Fruit fly (Drosophila melanogaster) whole organism, prepupa: ENCODE results near the gene CG7484.

Source experiments
- Blimp-1 ChIP-seq: fragments of 200-800 bp; sonication (Bioruptor generic); optimal IDR thresholded peaks from 3 replicates; lab custom pipeline; 2017; ENCODE audit warnings: missing biosample characterization, missing genetic modification characterization, mild to moderate bottlenecking, moderate library complexity, missing genetic modification reagents
- CG10631 ChIP-seq: fragments of 200-800 bp; sonication (Bioruptor generic); optimal IDR thresholded peaks from 2 replicates; lab custom pipeline; 2016; ENCODE audit warnings: missing biosample characterization, missing genetic modification characterization
- CG10669 ChIP-seq: fragments of 200-800 bp; sonication (Bioruptor generic); optimal IDR thresholded peaks from 3 replicates; lab custom pipeline; 2018; ENCODE audit warnings: missing biosample characterization, mild to moderate bottlenecking, missing genetic modification characterization, moderate library complexity
- CG11294 ChIP-seq: fragments of 200-800 bp; sonication (Bioruptor generic); IDR thresholded peaks from 2 replicates; pipeline ENCODE4 v1.3.6; 2022; ENCODE audit warnings: missing biosample characterization, missing genetic modification characterization
- CG11762 ChIP-seq: fragments of 200-800 bp; sonication (Bioruptor generic); optimal IDR thresholded peaks from 3 replicates; lab custom pipeline; 2016; ENCODE audit warnings: missing biosample characterization, missing genetic modification characterization; ENCODE audit not compliant: insufficient read depth
- CG1621 ChIP-seq: fragments of 200-800 bp; sonication (Bioruptor generic); optimal IDR thresholded peaks from 3 replicates; lab custom pipeline; 2018; ENCODE audit warnings: missing biosample characterization, mild to moderate bottlenecking, missing genetic modification characterization
- CG16779 ChIP-seq: fragments of 200-800 bp; sonication (Bioruptor generic); optimal IDR thresholded peaks from 3 replicates; lab custom pipeline; 2017; ENCODE audit warnings: missing biosample characterization, mild to moderate bottlenecking, missing genetic modification characterization
- CG3032 ChIP-seq: fragments of 200-800 bp; optimal IDR thresholded peaks from 2 replicates; lab custom pipeline; 2019; ENCODE audit warnings: missing biosample characterization, mild to moderate bottlenecking, missing genetic modification characterization, moderate library complexity
- CG31627 ChIP-seq: fragments of 200-800 bp; sonication (Bioruptor generic); optimal IDR thresholded peaks from 3 replicates; lab custom pipeline; 2016; ENCODE audit warnings: missing biosample characterization, missing genetic modification characterization
- CG32006 ChIP-seq: fragments of 200-800 bp; sonication (Bioruptor generic); optimal IDR thresholded peaks from 3 replicates; lab custom pipeline; 2017; ENCODE audit warnings: missing biosample characterization, mild to moderate bottlenecking, missing genetic modification characterization
- CG34406 ChIP-seq: fragments of 200-800 bp; sonication (Bioruptor generic); optimal IDR thresholded peaks from 3 replicates; lab custom pipeline; 2016; ENCODE audit warnings: missing biosample characterization, missing genetic modification characterization
- CG3919 ChIP-seq: fragments of 200-800 bp; sonication (Bioruptor generic); optimal IDR thresholded peaks from 3 replicates; lab custom pipeline; 2016; ENCODE audit warnings: missing biosample characterization, missing genetic modification characterization
- CG4318 ChIP-seq: fragments of 200-800 bp; sonication (Bioruptor generic); optimal IDR thresholded peaks from 3 replicates; lab custom pipeline; 2017; ENCODE audit warnings: missing biosample characterization, mild to moderate bottlenecking, missing genetic modification characterization
- CG6163 ChIP-seq: fragments of 200-800 bp; sonication (Bioruptor generic); IDR thresholded peaks from 3 replicates; pipeline ENCODE4 v1.3.6; 2022; ENCODE audit warnings: missing biosample characterization, missing genetic modification characterization
- CG6276 ChIP-seq: fragments of 200-800 bp; sonication (Bioruptor generic); optimal IDR thresholded peaks from 2 replicates; lab custom pipeline; 2017; ENCODE audit warnings: missing biosample characterization, mild to moderate bottlenecking, missing genetic modification characterization
- CG6792 ChIP-seq: fragments of 200-800 bp; sonication (Bioruptor generic); optimal IDR thresholded peaks from 3 replicates; lab custom pipeline; 2016; ENCODE audit warnings: missing biosample characterization, missing genetic modification characterization
- CG6854 ChIP-seq: fragments of 200-800 bp; sonication (Bioruptor generic); optimal IDR thresholded peaks from 2 replicates; lab custom pipeline; 2017; ENCODE audit warnings: missing biosample characterization, mild to moderate bottlenecking, missing genetic modification characterization
- CG7368 ChIP-seq: fragments of 200-800 bp; sonication (Bioruptor generic); optimal IDR thresholded peaks from 3 replicates; lab custom pipeline; 2016; ENCODE audit warnings: missing biosample characterization, missing genetic modification characterization
- CG8119 ChIP-seq: fragments of 200-800 bp; sonication (Bioruptor generic); IDR thresholded peaks from 3 replicates; pipeline ENCODE4 v1.3.6; 2022; ENCODE audit warnings: missing biosample characterization, missing genetic modification characterization
- CG8319 ChIP-seq: fragments of 200-800 bp; sonication (Bioruptor generic); optimal IDR thresholded peaks from 3 replicates; lab custom pipeline; 2016; ENCODE audit warnings: missing biosample characterization, missing genetic modification characterization
- CG8632 ChIP-seq: fragments of 200-800 bp; sonication (Bioruptor generic); optimal IDR thresholded peaks from 3 replicates; lab custom pipeline; 2016; ENCODE audit warnings: missing biosample characterization, missing genetic modification characterization
- CG9139 ChIP-seq: fragments of 200-800 bp; sonication (Bioruptor generic); optimal IDR thresholded peaks from 3 replicates; lab custom pipeline; 2017; ENCODE audit warnings: missing biosample characterization, mild to moderate bottlenecking, missing genetic modification characterization
- Eip75B ChIP-seq: fragments of 200-800 bp; sonication (Bioruptor generic); optimal IDR thresholded peaks from 3 replicates; lab custom pipeline; 2016; ENCODE audit warnings: missing biosample characterization, missing genetic modification characterization
- Eip78C ChIP-seq: fragments of 200-800 bp; sonication (Bioruptor generic); peaks from one replicate; lab custom pipeline; 2016; ENCODE audit warnings: missing biosample characterization, missing genetic modification characterization
- Eip93F ChIP-seq: fragments of 200-800 bp; sonication (Bioruptor generic); optimal IDR thresholded peaks from 2 replicates; lab custom pipeline; 2016; ENCODE audit warnings: missing biosample characterization, mild to moderate bottlenecking, missing genetic modification characterization
- Ets21C ChIP-seq: fragments of 200-800 bp; sonication (Bioruptor generic); optimal IDR thresholded peaks from 3 replicates; lab custom pipeline; 2016; ENCODE audit warnings: missing biosample characterization, missing genetic modification characterization
- Ets96B ChIP-seq: fragments of 200-800 bp; optimal IDR thresholded peaks from 2 replicates; lab custom pipeline; 2019; ENCODE audit warnings: missing biosample characterization, mild to moderate bottlenecking, missing genetic modification characterization, moderate library complexity
- Hr39 ChIP-seq: fragments of 200-800 bp; sonication (Bioruptor generic); optimal IDR thresholded peaks from 2 replicates; lab custom pipeline; 2016; ENCODE audit warnings: missing biosample characterization, missing genetic modification characterization
- Hr4 ChIP-seq: fragments of 200-800 bp; sonication (Bioruptor generic); optimal IDR thresholded peaks from 3 replicates; lab custom pipeline; 2016; ENCODE audit warnings: missing biosample characterization, missing genetic modification characterization
- Lpt ChIP-seq: fragments of 200-800 bp; sonication (Bioruptor generic); optimal IDR thresholded peaks from 3 replicates; lab custom pipeline; 2016; ENCODE audit warnings: missing biosample characterization, missing genetic modification characterization
- OdsH ChIP-seq: fragments of 200-800 bp; sonication (Bioruptor generic); optimal IDR thresholded peaks from 3 replicates; lab custom pipeline; 2016; ENCODE audit warnings: missing biosample characterization, missing genetic modification characterization
- Smox ChIP-seq: fragments of 200-800 bp; sonication (Bioruptor generic); optimal IDR thresholded peaks from 3 replicates; lab custom pipeline; 2016; ENCODE audit warnings: missing biosample characterization, missing genetic modification characterization
- Sox102F ChIP-seq: fragments of 200-800 bp; sonication (Bioruptor generic); optimal IDR thresholded peaks from 2 replicates; lab custom pipeline; 2016; ENCODE audit warnings: missing biosample characterization, mild to moderate bottlenecking, missing genetic modification characterization
- Sox15 ChIP-seq: fragments of 200-800 bp; sonication (Bioruptor generic); optimal IDR thresholded peaks from 3 replicates; lab custom pipeline; 2016; ENCODE audit warnings: missing biosample characterization, missing genetic modification characterization
- dsx ChIP-seq: fragments of 200-800 bp; optimal IDR thresholded peaks from 3 replicates; lab custom pipeline; 2019; ENCODE audit warnings: missing biosample characterization, mild to moderate bottlenecking, missing genetic modification characterization, moderate library complexity; ENCODE audit not compliant: poor library complexity, severe bottlenecking
- esn ChIP-seq: fragments of 200-800 bp; sonication (Bioruptor generic); optimal IDR thresholded peaks from 2 replicates; lab custom pipeline; 2016; ENCODE audit warnings: missing biosample characterization, mild to moderate bottlenecking, missing genetic modification characterization, moderate library complexity
- fd59A ChIP-seq: fragments of 200-800 bp; sonication (Bioruptor generic); optimal IDR thresholded peaks from 2 replicates; lab custom pipeline; 2017; ENCODE audit warnings: missing biosample characterization, mild to moderate bottlenecking, missing genetic modification characterization, missing genetic modification reagents
- fd85E ChIP-seq: fragments of 200-800 bp; sonication (Bioruptor generic); optimal IDR thresholded peaks from 3 replicates; lab custom pipeline; 2016; ENCODE audit warnings: missing biosample characterization, missing genetic modification characterization
- lz ChIP-seq: fragments of 200-800 bp; sonication (Bioruptor generic); optimal IDR thresholded peaks from 3 replicates; lab custom pipeline; 2016; ENCODE audit warnings: missing biosample characterization, missing genetic modification characterization
- net ChIP-seq: fragments of 200-800 bp; sonication (Bioruptor generic); optimal IDR thresholded peaks from 3 replicates; lab custom pipeline; 2016; ENCODE audit warnings: missing biosample characterization, missing genetic modification characterization
- pdm3 ChIP-seq: fragments of 200-800 bp; sonication (Bioruptor generic); optimal IDR thresholded peaks from 3 replicates; lab custom pipeline; 2016; ENCODE audit warnings: missing biosample characterization, missing genetic modification characterization
- salr ChIP-seq, 2 experiments: fragments of 200-800 bp; sonication (Bioruptor generic); optimal IDR thresholded peaks; 3 replicates each; lab custom pipeline; 2016 to 2018; ENCODE audit warnings: missing biosample characterization in 2 of 2, missing genetic modification characterization in 2 of 2, mild to moderate bottlenecking in 1 of 2
- spab ChIP-seq: fragments of 200-800 bp; sonication (Bioruptor generic); optimal IDR thresholded peaks from 2 replicates; lab custom pipeline; 2017; ENCODE audit warnings: missing biosample characterization, mild to moderate bottlenecking, missing genetic modification characterization, missing genetic modification reagents
- ss ChIP-seq, 2 experiments: fragments of 200-800 bp; sonication (Bioruptor generic); optimal IDR thresholded peaks; 2 replicates in 1 of 2; 3 replicates in 1 of 2; lab custom pipeline; 2017 to 2018; ENCODE audit warnings: mild to moderate bottlenecking in 2 of 2, missing biosample characterization in 2 of 2, missing genetic modification characterization in 2 of 2, moderate library complexity in 1 of 2
- svp ChIP-seq: fragments of 200-800 bp; sonication (Bioruptor generic); peaks from one replicate; lab custom pipeline; 2016; ENCODE audit warnings: missing biosample characterization, missing genetic modification characterization
- topi ChIP-seq: fragments of 200-800 bp; sonication (Bioruptor generic); optimal IDR thresholded peaks from 3 replicates; lab custom pipeline; 2016; ENCODE audit warnings: missing biosample characterization, missing genetic modification characterization
- vri ChIP-seq: fragments of 200-800 bp; sonication (Bioruptor generic); optimal IDR thresholded peaks from 3 replicates; lab custom pipeline; 2016; ENCODE audit warnings: missing biosample characterization, mild to moderate bottlenecking, missing genetic modification characterization

Gene CG7484

dm6 chr3L:17619209-17619705 lies 35.2 kb upstream of the CG7484 start, which contains the start of gene Eip74EF (continued):
- TF ChIP-seq CG8119 (GFP tag; lab: Robert Waterston, UW) (peak; percentile 72; the same call in 2 of the 3 replicates), CG4318 (GFP tag; lab: Kevin White, UChicago) (no peak), net (GFP tag; lab: Kevin White, UChicago) (peak; percentile 76), CG11294 (GFP tag; lab: Robert Waterston, UW) (0 out of 2 replicates have a peak, but pooled peaks have one; percentile 31), Ets21C (peak; percentile 67), esn (GFP tag; lab: Kevin White, UChicago) (peak; percentile 85), CG32006 (GFP tag; lab: Kevin White, UChicago) (peak; percentile 55), topi (GFP tag; lab: Kevin White, UChicago) (peak; percentile 74), Blimp-1 (peak; percentile 37), CG6854 (GFP tag; lab: Kevin White, UChicago) (peak; percentile 81), Hr39 (GFP tag; lab: Kevin White, UChicago) (peak; percentile 72), CG6792 (GFP tag; lab: Kevin White, UChicago) (peak; percentile 72), Eip93F (peak; percentile 60)

DNA sequence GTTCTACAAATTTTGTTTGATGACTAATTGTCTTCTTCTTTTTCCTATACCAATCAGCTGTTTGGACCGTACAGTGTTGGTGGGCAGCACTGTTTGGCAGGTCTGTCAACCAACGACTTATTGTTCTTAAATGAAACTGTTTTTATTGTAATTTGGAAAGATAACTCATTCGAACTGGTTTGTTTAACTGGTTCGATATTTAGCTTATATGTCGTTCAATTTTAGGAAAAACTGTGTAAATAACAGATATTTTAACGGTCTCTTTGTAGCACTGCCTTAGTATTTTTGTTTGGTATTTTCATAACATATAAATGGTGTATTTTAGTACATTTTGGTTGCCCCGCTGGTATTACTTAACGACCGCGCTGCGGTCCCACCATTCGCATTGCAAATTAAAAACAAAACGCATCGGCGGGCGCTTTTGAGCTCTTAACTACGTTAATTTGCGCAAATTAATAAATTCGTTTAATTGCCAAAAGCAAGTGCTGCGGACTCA lies 32.9 kb upstream of the CG7484 start, which contains the start of the genes Vps60 and anchor:
Vps60 (minus strand) TSS at position 175 of the 496 bp plus-strand sequence.
anchor (plus strand) TSS at position 374 of the 496 bp plus-strand sequence.
- no peak for TF ChIP-seq Eip93F
- TF ChIP-seq CG10669 = peak; percentile 20
- peak; percentile 69 for TF ChIP-seq CG31627
- peak; percentile 43 for TF ChIP-seq Ets96B (tag; lab: Kevin White, UChicago)
- TF ChIP-seq CG8319 (GFP tag; lab: Kevin White, UChicago) = peak; percentile 34
- TF ChIP-seq OdsH (GFP tag; lab: Kevin White, UChicago) = peak; percentile 58
- TF ChIP-seq CG11294 (GFP tag; lab: Robert Waterston, UW) = no peak
- peak; percentile 59 for TF ChIP-seq CG7368 (GFP tag; lab: Kevin White, UChicago)
- peak; percentile 69 for TF ChIP-seq Eip75B
- TF ChIP-seq lz (GFP tag; lab: Kevin White, UChicago) = peak; percentile 66
- peak; percentile 12 for TF ChIP-seq CG32006 (GFP tag; lab: Kevin White, UChicago)
- TF ChIP-seq topi (GFP tag; lab: Kevin White, UChicago) = peak; percentile 64
- peak; percentile 55 for TF ChIP-seq CG10631
- no peak for TF ChIP-seq Blimp-1
- no peak for TF ChIP-seq CG9139 (GFP tag; lab: Kevin White, UChicago)
- TF ChIP-seq CG1621 (tag; lab: Kevin White, UChicago) = peak; percentile 30
- peak; percentile 54 for TF ChIP-seq CG6276 (GFP tag; lab: Kevin White, UChicago)
- peak; percentile 55 for TF ChIP-seq Hr4 (GFP tag; lab: Kevin White, UChicago)
- peak in 1 of 2 experiments; percentile 30 for TF ChIP-seq salr (GFP tag; optimal IDR thresholded peaks at IDR 0.05; lab: Kevin White, UChicago)
- peak; percentile 72 for TF ChIP-seq vri (GFP tag; lab: Kevin White, UChicago)
- TF ChIP-seq ss (GFP tag; optimal IDR thresholded peaks at IDR 0.05; lab: Kevin White, UChicago) = peak in 1 of 2 experiments; percentile 20
- TF ChIP-seq Sox102F (GFP tag; lab: Kevin White, UChicago) = peak; percentile 59
- no peak for TF ChIP-seq fd85E
- no peak for TF ChIP-seq dsx (GFP tag; lab: Kevin White, UChicago)
- no peak for TF ChIP-seq CG4318 (GFP tag; lab: Kevin White, UChicago)
- no peak for TF ChIP-seq net (GFP tag; lab: Kevin White, UChicago)
- TF ChIP-seq CG8632 = peak; percentile 17
- TF ChIP-seq CG6792 (GFP tag; lab: Kevin White, UChicago) = peak; percentile 46
- no peak for TF ChIP-seq Smox
- TF ChIP-seq CG16779 (tag; lab: Kevin White, UChicago) = no peak
- peak; percentile 76 for TF ChIP-seq Eip78C (GFP tag; lab: Kevin White, UChicago)
- TF ChIP-seq CG6163 (GFP tag; lab: Robert Waterston, UW) = 0 out of 3 replicates have a peak, but pooled peaks have one; percentile 42
- peak; percentile 39 for TF ChIP-seq Ets21C
- TF ChIP-seq spab (GFP tag; lab: Kevin White, UChicago) = no peak
- peak; percentile 0 for TF ChIP-seq CG11762
- TF ChIP-seq Lpt (GFP tag; lab: Kevin White, UChicago) = peak; percentile 13
- TF ChIP-seq pdm3 (GFP tag; lab: Kevin White, UChicago) = peak; percentile 71
- peak; percentile 71 for TF ChIP-seq svp (GFP tag; lab: Kevin White, UChicago)
- TF ChIP-seq CG3032 (tag; lab: Kevin White, UChicago) = peak; percentile 41
- TF ChIP-seq CG34406 (GFP tag; lab: Kevin White, UChicago) = peak; percentile 36
- TF ChIP-seq Sox15 (GFP tag; lab: Kevin White, UChicago) = no peak
- TF ChIP-seq CG6854 (GFP tag; lab: Kevin White, UChicago) = no peak
- peak; percentile 62 for TF ChIP-seq CG3919 (GFP tag; lab: Kevin White, UChicago)
- peak; percentile 19 for TF ChIP-seq fd59A
